Fruit fly (Drosophila melanogaster) whole organism, embryonic: Measurements from ENCODE around the gene CG11811.

ENCODE experiments used
- Aef1 ChIP-seq: fragments of 200-800 bp; sonication (Bioruptor generic); IDR thresholded peaks from 3 replicates; pipeline ENCODE4 v1.3.6; 2022; ENCODE audit warnings: missing biosample characterization, missing genetic modification characterization
- Antp ChIP-seq: fragments of 200-800 bp; sonication (Bioruptor generic); optimal IDR thresholded peaks from 3 replicates; lab custom pipeline; 2016; ENCODE audit warnings: missing biosample characterization, missing genetic modification characterization
- Atf-2 ChIP-seq: fragments of 200-800 bp; sonication (Bioruptor generic); optimal IDR thresholded peaks from 2 replicates; lab custom pipeline; 2016; ENCODE audit warnings: missing biosample characterization, missing genetic modification characterization
- Bgb ChIP-seq: fragments of 200-800 bp; sonication (Bioruptor generic); IDR thresholded peaks from 2 replicates; pipeline ENCODE4 v1.3.6; 2022; ENCODE audit warnings: missing biosample characterization, missing genetic modification characterization; ENCODE audit not compliant: partially characterized antibody
- Bteb2 ChIP-seq: fragments of 200-800 bp; sonication (Bioruptor generic); optimal IDR thresholded peaks from 2 replicates; lab custom pipeline; 2016; ENCODE audit warnings: missing biosample characterization, missing genetic modification characterization
- CG11093 ChIP-seq: fragments of 200-800 bp; sonication (Bioruptor generic); IDR thresholded peaks from 3 replicates; pipeline ENCODE4 v1.3.6; 2022; ENCODE audit warnings: missing biosample characterization, missing genetic modification characterization
- CG11398 ChIP-seq: fragments of 200-800 bp; sonication (Bioruptor generic); optimal IDR thresholded peaks from 2 replicates; lab custom pipeline; 2016; ENCODE audit warnings: missing biosample characterization, missing genetic modification characterization
- CG11723 ChIP-seq: fragments of 200-800 bp; sonication (Bioruptor generic); optimal IDR thresholded peaks from 2 replicates; lab custom pipeline; 2017; ENCODE audit warnings: missing biosample characterization, mild to moderate bottlenecking, missing genetic modification characterization
- CG14050 ChIP-seq: fragments of 200-800 bp; sonication (Bioruptor generic); IDR thresholded peaks from 3 replicates; pipeline ENCODE4 v1.3.6; 2022; ENCODE audit warnings: missing biosample characterization, missing genetic modification characterization
- CG14667 ChIP-seq: fragments of 200-800 bp; sonication (Bioruptor generic); IDR thresholded peaks from 2 replicates; pipeline ENCODE4 v1.3.6; 2022; ENCODE audit warnings: missing biosample characterization, missing genetic modification characterization
- CG15073 ChIP-seq: fragments of 200-800 bp; sonication (Bioruptor generic); optimal IDR thresholded peaks from 2 replicates; lab custom pipeline; 2016; ENCODE audit warnings: missing biosample characterization, missing genetic modification characterization
- CG1529 ChIP-seq: fragments of 200-800 bp; sonication (Bioruptor generic); optimal IDR thresholded peaks from 3 replicates; lab custom pipeline; 2018; ENCODE audit warnings: missing biosample characterization, missing genetic modification characterization
- CG16813 ChIP-seq: fragments of 200-800 bp; sonication (Bioruptor generic); IDR thresholded peaks from 3 replicates; pipeline ENCODE4 v1.3.6; 2022; ENCODE audit warnings: missing biosample characterization, missing genetic modification characterization; ENCODE audit not compliant: partially characterized antibody
- CG17829 ChIP-seq: fragments of 200-800 bp; optimal IDR thresholded peaks from 2 replicates; lab custom pipeline; 2019; ENCODE audit warnings: missing biosample characterization, mild to moderate bottlenecking, missing genetic modification characterization, moderate library complexity
- CG17912 ChIP-seq: fragments of 200-800 bp; sonication (Bioruptor generic); optimal IDR thresholded peaks from 2 replicates; lab custom pipeline; 2018; ENCODE audit warnings: missing biosample characterization, mild to moderate bottlenecking, missing genetic modification characterization
- CG32767 ChIP-seq: fragments of 200-800 bp; sonication (Bioruptor generic); IDR thresholded peaks from 2 replicates; pipeline ENCODE4 v1.3.6; 2022; ENCODE audit warnings: missing biosample characterization, missing genetic modification characterization
- CG3838 ChIP-seq: fragments of 200-800 bp; sonication (Bioruptor generic); optimal IDR thresholded peaks from 3 replicates; lab custom pipeline; 2016; ENCODE audit warnings: missing biosample characterization, missing genetic modification characterization
- CG5953 ChIP-seq: fragments of 200-800 bp; sonication (Bioruptor generic); IDR thresholded peaks from 2 replicates; pipeline ENCODE4 v1.3.6; 2022; ENCODE audit warnings: missing biosample characterization, missing genetic modification characterization
- CG8765 ChIP-seq: fragments of 200-800 bp; sonication (Bioruptor generic); IDR thresholded peaks from 2 replicates; pipeline ENCODE4 v1.3.6; 2022; ENCODE audit warnings: missing biosample characterization, missing genetic modification characterization
- CTCF ChIP-seq: fragments of 200-800 bp; sonication (Bioruptor generic); optimal IDR thresholded peaks from 2 replicates; lab custom pipeline; 2017; ENCODE audit warnings: missing biosample characterization, mild to moderate bottlenecking, missing genetic modification characterization, moderate library complexity
- Chrac-16 ChIP-seq: fragments of 200-800 bp; sonication (Bioruptor generic); optimal IDR thresholded peaks from 3 replicates; lab custom pipeline; 2016; ENCODE audit warnings: missing biosample characterization, missing genetic modification characterization
- CkIIα-i1 ChIP-seq: fragments of 200-800 bp; sonication (Bioruptor generic); IDR thresholded peaks from 2 replicates; pipeline ENCODE4 v1.3.6; 2022; ENCODE audit warnings: missing biosample characterization, missing genetic modification characterization
- CoRest ChIP-seq: fragments of 200-800 bp; sonication (Bioruptor generic); optimal IDR thresholded peaks from 3 replicates; lab custom pipeline; 2018; ENCODE audit warnings: missing biosample characterization, mild to moderate bottlenecking, missing genetic modification characterization, moderate library complexity
- Gsc ChIP-seq: fragments of 200-800 bp; sonication (Bioruptor generic); IDR thresholded peaks from 2 replicates; pipeline ENCODE4 v1.3.6; 2022; ENCODE audit warnings: missing biosample characterization, missing genetic modification characterization
- Hey ChIP-seq: fragments of 200-800 bp; sonication (Bioruptor generic); optimal IDR thresholded peaks from 3 replicates; lab custom pipeline; 2018; ENCODE audit warnings: missing biosample characterization, mild to moderate bottlenecking, missing genetic modification characterization
- Neu2 ChIP-seq: fragments of 200-800 bp; sonication (Bioruptor generic); optimal IDR thresholded peaks from 3 replicates; lab custom pipeline; 2016; ENCODE audit warnings: missing biosample characterization, missing genetic modification characterization, borderline replicate concordance
- NfI ChIP-seq: fragments of 200-800 bp; sonication (Bioruptor generic); optimal IDR thresholded peaks from 3 replicates; lab custom pipeline; 2018; ENCODE audit warnings: missing biosample characterization, mild to moderate bottlenecking, missing genetic modification characterization, moderate library complexity
- Poxn ChIP-seq: fragments of 200-800 bp; sonication (Bioruptor generic); IDR thresholded peaks from 2 replicates; pipeline ENCODE4 v1.3.6; 2022; ENCODE audit warnings: missing biosample characterization, missing genetic modification characterization
- Ptx1 ChIP-seq: fragments of 200-800 bp; sonication (Bioruptor generic); IDR thresholded peaks from 2 replicates; pipeline ENCODE4 v1.3.6; 2022; ENCODE audit warnings: missing biosample characterization, missing genetic modification characterization
- Rx ChIP-seq: fragments of 200-800 bp; sonication (Bioruptor generic); IDR thresholded peaks from 2 replicates; pipeline ENCODE4 v1.3.6; 2022; ENCODE audit warnings: missing biosample characterization, missing genetic modification characterization
- TFAM ChIP-seq: fragments of 200-800 bp; sonication (Bioruptor generic); optimal IDR thresholded peaks from 2 replicates; lab custom pipeline; 2017; ENCODE audit warnings: missing biosample characterization, missing genetic modification characterization, inconsistent platforms
- Vsx1 ChIP-seq: fragments of 200-800 bp; sonication (Bioruptor generic); optimal IDR thresholded peaks from 2 replicates; lab custom pipeline; 2017; ENCODE audit warnings: missing biosample characterization, mild to moderate bottlenecking, missing genetic modification characterization, missing genetic modification reagents
- abd-A ChIP-seq: fragments of 200-800 bp; sonication (Bioruptor generic); optimal IDR thresholded peaks from 3 replicates; lab custom pipeline; 2019; ENCODE audit warnings: missing biosample characterization, mild to moderate bottlenecking, missing genetic modification characterization, moderate library complexity
- cato ChIP-seq: fragments of 200-800 bp; sonication (Bioruptor generic); optimal IDR thresholded peaks from 2 replicates; lab custom pipeline; 2016; ENCODE audit warnings: missing biosample characterization, missing genetic modification characterization, borderline replicate concordance
- corto ChIP-seq: fragments of 200-800 bp; sonication (Bioruptor generic); optimal IDR thresholded peaks from 2 replicates; lab custom pipeline; 2016; ENCODE audit warnings: missing biosample characterization, mild to moderate bottlenecking, missing genetic modification characterization, moderate library complexity
- insv ChIP-seq, 2 experiments: fragments of 200-800 bp; sonication (Bioruptor generic); optimal IDR thresholded peaks; 3 replicates each; lab custom pipeline; 2016 to 2018; ENCODE audit warnings: missing biosample characterization in 2 of 2, missing genetic modification characterization in 2 of 2
- onecut ChIP-seq: fragments of 200-800 bp; sonication (Bioruptor generic); IDR thresholded peaks from 2 replicates; pipeline ENCODE4 v1.3.6; 2022; ENCODE audit warnings: missing biosample characterization, missing genetic modification characterization
- pnt ChIP-seq: fragments of 200-800 bp; sonication (Bioruptor generic); optimal IDR thresholded peaks from 3 replicates; lab custom pipeline; 2016; ENCODE audit warnings: missing biosample characterization, missing genetic modification characterization
- repo ChIP-seq: fragments of 200-800 bp; sonication (Bioruptor generic); optimal IDR thresholded peaks from 2 replicates; lab custom pipeline; 2016; ENCODE audit warnings: missing biosample characterization, missing genetic modification characterization
- seq ChIP-seq: fragments of 200-800 bp; sonication (Bioruptor generic); IDR thresholded peaks from 2 replicates; pipeline ENCODE4 v1.3.6; 2022; ENCODE audit warnings: missing biosample characterization, missing genetic modification characterization
- sim ChIP-seq: fragments of 200-800 bp; sonication (Bioruptor generic); IDR thresholded peaks from 2 replicates; pipeline ENCODE4 v1.3.6; 2022; ENCODE audit warnings: missing biosample characterization, missing genetic modification characterization
- slp2 ChIP-seq: fragments of 200-800 bp; sonication (Bioruptor generic); optimal IDR thresholded peaks from 2 replicates; lab custom pipeline; 2016; ENCODE audit warnings: missing biosample characterization, missing genetic modification characterization
- sna ChIP-seq: fragments of 200-800 bp; sonication (Bioruptor generic); IDR thresholded peaks from 2 replicates; pipeline ENCODE4 v1.3.6; 2022; ENCODE audit warnings: missing biosample characterization, missing genetic modification characterization; ENCODE audit not compliant: partially characterized antibody
- stwl ChIP-seq: fragments of 200-800 bp; sonication (Bioruptor generic); optimal IDR thresholded peaks from 3 replicates; lab custom pipeline; 2018; ENCODE audit warnings: missing biosample characterization, mild to moderate bottlenecking, missing genetic modification characterization, moderate library complexity
- tap ChIP-seq: fragments of 200-800 bp; optimal IDR thresholded peaks from 3 replicates; lab custom pipeline; 2019; ENCODE audit warnings: missing biosample characterization, mild to moderate bottlenecking, missing genetic modification characterization, moderate library complexity
- tgo ChIP-seq: fragments of 200-800 bp; sonication (Bioruptor generic); IDR thresholded peaks from 3 replicates; pipeline ENCODE4 v1.3.6; 2022; ENCODE audit warnings: missing biosample characterization, missing genetic modification characterization
- tna ChIP-seq: fragments of 200-800 bp; sonication (Bioruptor generic); IDR thresholded peaks from 2 replicates; pipeline ENCODE4 v1.3.6; 2022; ENCODE audit warnings: missing biosample characterization, missing genetic modification characterization; ENCODE audit not compliant: partially characterized antibody
- trh ChIP-seq: fragments of 200-800 bp; sonication (Bioruptor generic); optimal IDR thresholded peaks from 2 replicates; lab custom pipeline; 2016; ENCODE audit warnings: missing biosample characterization, missing genetic modification characterization
- vvl ChIP-seq: fragments of 200-800 bp; sonication (Bioruptor generic); IDR thresholded peaks from 2 replicates; pipeline ENCODE4 v1.3.6; 2022; ENCODE audit warnings: missing biosample characterization, missing genetic modification characterization
- wor ChIP-seq: fragments of 200-800 bp; sonication (Bioruptor generic); IDR thresholded peaks from 2 replicates; pipeline ENCODE4 v1.3.6; 2022; ENCODE audit warnings: missing biosample characterization, missing genetic modification characterization

CG11811 gene

DNA sequence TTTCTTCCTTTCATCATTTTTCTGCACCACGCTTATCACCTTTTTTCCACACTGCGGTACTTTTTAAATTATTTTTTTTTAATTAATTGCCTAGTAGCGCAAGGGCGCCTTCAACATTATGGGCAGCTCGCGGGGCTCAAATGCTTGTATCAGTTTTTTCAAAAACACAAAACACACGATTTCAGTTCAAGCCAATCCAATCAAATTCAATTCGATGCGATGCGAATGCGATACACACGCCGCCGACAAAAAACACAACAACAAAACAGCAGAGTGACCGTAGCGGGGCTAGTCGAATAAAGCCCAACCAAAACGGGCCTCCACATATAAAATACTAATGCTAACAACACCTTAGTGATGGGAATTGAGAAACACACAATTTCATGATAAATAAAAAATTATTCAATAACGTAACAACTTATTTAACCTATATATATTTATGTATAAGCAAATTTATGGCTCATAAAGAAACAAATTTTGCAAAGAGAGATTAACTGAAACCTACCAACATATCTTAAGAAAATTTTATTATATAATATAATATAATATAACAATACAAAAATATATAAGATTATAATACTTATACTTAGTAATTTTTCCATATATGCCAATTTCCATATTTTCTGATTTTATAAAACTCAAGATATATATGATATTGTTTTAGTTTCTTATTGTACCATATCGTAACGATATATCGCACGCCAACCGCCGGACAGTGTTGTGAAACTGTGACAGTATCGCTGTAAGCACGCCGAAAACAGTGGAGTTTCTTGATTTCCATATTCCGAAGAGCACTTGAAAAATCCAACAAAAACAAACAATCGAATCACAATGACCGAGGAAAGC, 29.9 kb upstream of the CG11811 start, which contains the start of the genes CG32066 and CG8003 (continued):
- TF ChIP-seq CG11723 (GFP tag; lab: Kevin White, UChicago): peak; percentile 28
- TF ChIP-seq seq (GFP tag; lab: Robert Waterston, UW): no peak
- 0 out of 3 replicates have a peak, but pooled peaks have one; percentile 32 for TF ChIP-seq CG14050
- peak; percentile 91 for TF ChIP-seq Bgb (GFP tag; lab: Robert Waterston, UW)
- TF ChIP-seq CG1529 (GFP tag; lab: Kevin White, UChicago): peak; percentile 28
- TF ChIP-seq sna (GFP tag; lab: Robert Waterston, UW): peak; percentile 85
- no peak for TF ChIP-seq corto (GFP tag; lab: Kevin White, UChicago)
- TF ChIP-seq slp2 (GFP tag; lab: Kevin White, UChicago): peak; percentile 20
- no peak for TF ChIP-seq CTCF
- no peak for TF ChIP-seq repo
- TF ChIP-seq CkIIα-i1 (GFP tag; lab: Robert Waterston, UW): no peak
- no peak for TF ChIP-seq trh (GFP tag; lab: Kevin White, UChicago)
- peak; percentile 35; the same call in 1 of the 3 replicates for TF ChIP-seq tgo
- TF ChIP-seq CG8765 (GFP tag; lab: Robert Waterston, UW): no peak
- peak; percentile 32 for TF ChIP-seq vvl
- no peak for TF ChIP-seq tap (tag; lab: Kevin White, UChicago)
- TF ChIP-seq CG11093: no peak
- TF ChIP-seq Chrac-16: no peak
- TF ChIP-seq CG17912: no peak
- peak; percentile 72 for TF ChIP-seq CoRest
- TF ChIP-seq Bteb2 (GFP tag; lab: Kevin White, UChicago): no peak
- TF ChIP-seq Neu2 (GFP tag; lab: Kevin White, UChicago): no peak
- no peak for TF ChIP-seq cato (GFP tag; lab: Kevin White, UChicago)
- no peak for TF ChIP-seq Vsx1 (GFP tag; lab: Kevin White, UChicago)
- no peak for TF ChIP-seq CG3838 (GFP tag; lab: Kevin White, UChicago)
- TF ChIP-seq Aef1 (GFP tag; lab: Robert Waterston, UW): peak; percentile 65
- TF ChIP-seq Ptx1 (GFP tag; lab: Robert Waterston, UW): 0 out of 2 replicates have a peak, but pooled peaks have one; percentile 35
- peak; percentile 42 for TF ChIP-seq NfI (GFP tag; lab: Kevin White, UChicago)
- 0 out of 2 replicates have a peak, but pooled peaks have one; percentile 25 for TF ChIP-seq CG5953 (GFP tag; lab: Robert Waterston, UW)
- no peak for TF ChIP-seq Poxn (GFP tag; lab: Robert Waterston, UW)
- peak; percentile 86 for TF ChIP-seq tna (GFP tag; lab: Robert Waterston, UW)
- peak; percentile 94 for TF ChIP-seq CG16813 (GFP tag; lab: Robert Waterston, UW)
- no peak for TF ChIP-seq insv (GFP tag; optimal IDR thresholded peaks at IDR 0.05; lab: Kevin White, UChicago)
- TF ChIP-seq Antp (GFP tag; lab: Kevin White, UChicago): no peak
- 0 out of 2 replicates have a peak, but pooled peaks have one; percentile 9 for TF ChIP-seq onecut (GFP tag; lab: Robert Waterston, UW)
- TF ChIP-seq TFAM (GFP tag; lab: Kevin White, UChicago): no peak
- no peak for TF ChIP-seq wor (GFP tag; lab: Robert Waterston, UW)
- TF ChIP-seq Rx (GFP tag; lab: Robert Waterston, UW): no peak
- peak; percentile 24 for TF ChIP-seq abd-A
- no peak for TF ChIP-seq CG11398 (GFP tag; lab: Kevin White, UChicago)
- no peak for TF ChIP-seq Gsc
- TF ChIP-seq pnt (GFP tag; lab: Kevin White, UChicago): no peak
- no peak for TF ChIP-seq CG15073
- TF ChIP-seq Hey (tag; lab: Kevin White, UChicago): no peak
- TF ChIP-seq CG17829 (tag; lab: Kevin White, UChicago): peak; percentile 64
- no peak for TF ChIP-seq sim
- no peak for TF ChIP-seq Atf-2 (GFP tag; lab: Kevin White, UChicago)
- TF ChIP-seq stwl (tag; lab: Kevin White, UChicago): peak; percentile 14
- TF ChIP-seq CG32767: peak; percentile 18; the same call in 1 of the 2 replicates
- TF ChIP-seq CG14667 (GFP tag; lab: Robert Waterston, UW): no peak
